Worm (Caenorhabditis elegans): Measurements from ENCODE around the gene best-16.

Gene best-16

DNA sequence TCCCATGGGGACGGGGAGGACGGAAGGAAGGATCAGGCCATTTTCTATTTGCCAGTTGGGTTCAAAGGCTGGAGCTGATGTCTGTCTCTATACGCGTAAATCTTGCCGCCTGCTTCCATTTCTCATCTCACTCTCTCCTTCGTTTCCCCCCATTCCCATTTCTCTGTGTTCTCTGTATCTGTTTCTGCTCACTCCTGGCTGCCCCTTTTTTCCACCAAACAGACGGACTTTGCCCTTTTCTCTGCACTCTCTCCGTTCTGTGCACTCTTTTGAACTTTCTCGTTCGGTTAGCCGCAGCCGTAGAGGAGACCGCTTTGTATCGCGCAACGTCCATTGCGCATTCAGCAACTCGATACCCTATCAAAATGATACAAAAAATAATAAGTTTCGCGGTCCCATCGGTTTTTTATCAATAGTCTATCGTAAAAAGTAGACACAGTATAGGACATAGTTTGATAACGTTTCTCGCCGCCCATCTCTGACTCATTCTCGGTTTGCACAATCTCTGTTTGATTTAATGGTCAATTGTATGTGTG is 39.8 kb upstream of the best-16 start (continued):
- TF ChIP-seq cebp-1 (GFP tag; IDR thresholded peaks at IDR 0.05) (no peak), cebp-1 (tag; optimal IDR thresholded peaks at IDR 0.05) (peak; percentile 57), efl-1 (GFP tag; optimal IDR thresholded peaks at IDR 0.05) (no peak), madf-8 (GFP tag; conservative IDR thresholded peaks at IDR 0.05) (no peak), akir-1 (GFP tag; optimal IDR thresholded peaks at IDR 0.05) (no peak), F37B4.10 (GFP tag; IDR thresholded peaks at IDR 0.05) (no peak), B0035.1 (tag; optimal IDR thresholded peaks at IDR 0.05) (no peak), snpc-1.1 (tag; optimal IDR thresholded peaks at IDR 0.05; ENCODE audit: insufficient read depth) (no peak), F57A8.1 (GFP tag; optimal IDR thresholded peaks at IDR 0.05) (no peak), rcor-1 (GFP tag; IDR thresholded peaks at IDR 0.05) (peak; percentile 26; the same call in 1 of the 2 replicates), K11D2.4 (GFP tag; IDR thresholded peaks at IDR 0.05) (0 out of 2 replicates have a peak, but pooled peaks have one; percentile 50), nhr-80 (tag; optimal IDR thresholded peaks at IDR 0.05) (peak; percentile 88), nhr-120 (GFP tag; IDR thresholded peaks at IDR 0.05) (no peak), bed-1 (GFP tag; IDR thresholded peaks at IDR 0.05) (no peak), lin-35 (GFP tag; optimal IDR thresholded peaks at IDR 0.05) (no peak), zim-3 (tag; optimal IDR thresholded peaks at IDR 0.05) (no peak), unc-130 (GFP tag; optimal IDR thresholded peaks at IDR 0.05) (no peak), C17E4.6 (GFP tag; IDR thresholded peaks at IDR 0.05) (no peak), Y53G8AR.9 (GFP tag; conservative IDR thresholded peaks at IDR 0.05) (no peak), F39B2.1 (GFP tag; IDR thresholded peaks at IDR 0.05) (no peak), unc-62 (GFP tag; optimal IDR thresholded peaks at IDR 0.05) (no peak), tbp1 (GFP tag; optimal IDR thresholded peaks at IDR 0.05) (no peak), T07F8.4 (tag; optimal IDR thresholded peaks at IDR 0.05) (no peak), athp-1 (tag; optimal IDR thresholded peaks at IDR 0.05) (no peak), B0336.3 (GFP tag; IDR thresholded peaks at IDR 0.05) (peak; percentile 59; the same call in 1 of the 2 replicates), xnd-1 (tag; optimal IDR thresholded peaks at IDR 0.05) (no peak), chd-7 (tag; optimal IDR thresholded peaks at IDR 0.05) (no peak), Y53F4B.3 (GFP tag; IDR thresholded peaks at IDR 0.05) (no peak), pbrm-1 (GFP tag; IDR thresholded peaks at IDR 0.05) (0 out of 2 replicates have a peak, but pooled peaks have one; percentile 20), aptf-2 (GFP tag; conservative IDR thresholded peaks at IDR 0.05) (no peak), F22D6.2 (tag; optimal IDR thresholded peaks at IDR 0.05) (no peak), K12H6.12 (tag; optimal IDR thresholded peaks at IDR 0.05) (peak; percentile 25), T26A5.8 (tag; optimal IDR thresholded peaks at IDR 0.05) (no peak), dox-1 (GFP tag; IDR thresholded peaks at IDR 0.05) (peak; percentile 78), sea-2 (GFP tag; IDR thresholded peaks at IDR 0.05) (no peak), C06A6.2 (GFP tag; conservative IDR thresholded peaks at IDR 0.05) (no peak), sptf-2 (GFP tag; optimal IDR thresholded peaks at IDR 0.05) (no peak), ceh-79 (tag; optimal IDR thresholded peaks at IDR 0.05) (no peak), ama-1 (optimal IDR thresholded peaks at IDR 0.05) (no peak), ama-1 (GFP tag; optimal IDR thresholded peaks at IDR 0.05) (no peak), madf-6 (GFP tag; IDR thresholded peaks at IDR 0.05) (no peak)

DNA sequence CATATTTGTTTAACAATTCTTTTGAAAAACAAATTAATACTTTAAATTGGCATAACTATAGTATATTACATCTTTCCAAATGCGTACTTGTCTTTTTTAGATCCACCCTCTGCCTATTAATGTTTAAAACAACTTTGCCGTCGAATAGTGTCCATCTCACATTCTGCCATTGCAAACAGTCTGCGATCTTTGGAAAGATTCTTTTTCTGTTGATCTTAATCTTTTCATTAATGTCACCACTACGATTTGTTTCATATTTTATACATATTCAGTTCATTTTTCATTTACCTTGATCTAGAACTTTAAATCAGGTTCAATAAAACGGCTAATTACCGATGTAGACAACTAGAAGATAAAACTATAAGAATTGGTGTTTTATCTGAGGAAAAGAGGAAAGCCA is 39.0 kb upstream of the best-16 start:
- no peak for TF ChIP-seq Y53G8AR.9 (GFP tag; conservative IDR thresholded peaks at IDR 0.05)

Data from whole organism, young adult.